Fruit fly (Drosophila melanogaster): ENCODE measurements around the gene CG5149.

CG5149 gene

dm6 chr2L:7426326-7427066 lies 38.4 kb upstream of the CG5149 start, which contains the start of gene muc (continued):
- no peak for TF ChIP-seq CG4854 (GFP tag; optimal IDR thresholded peaks at IDR 0.05)
- peak; percentile 33 for TF ChIP-seq Abd-B (GFP tag; optimal IDR thresholded peaks at IDR 0.05)
- TF ChIP-seq lmd (GFP tag; IDR thresholded peaks at IDR 0.05): peak; percentile 40
- TF ChIP-seq CG7745 (tag; optimal IDR thresholded peaks at IDR 0.05): no peak
- TF ChIP-seq CG9215 (GFP tag; IDR thresholded peaks at IDR 0.05): 0 out of 2 replicates have a peak, but pooled peaks have one; percentile 24
- TF ChIP-seq Kr (GFP tag; optimal IDR thresholded peaks at IDR 0.05): no peak
- TF ChIP-seq bowl (GFP tag; IDR thresholded peaks at IDR 0.05): no peak
- TF ChIP-seq dysf (GFP tag; IDR thresholded peaks at IDR 0.05): peak; percentile 43; the same call in 2 of the 3 replicates
- peak; percentile 41 for TF ChIP-seq slou (GFP tag; optimal IDR thresholded peaks at IDR 0.05)
- peak; percentile 20 for TF ChIP-seq CG4820 (GFP tag; optimal IDR thresholded peaks at IDR 0.05)
- TF ChIP-seq sob (GFP tag; IDR thresholded peaks at IDR 0.05): peak; percentile 47; the same call in 1 of the 2 replicates
- TF ChIP-seq CG31441 (GFP tag; IDR thresholded peaks at IDR 0.05): peak; percentile 52
- TF ChIP-seq tin (GFP tag; optimal IDR thresholded peaks at IDR 0.05): peak; percentile 49
- peak; percentile 11 for TF ChIP-seq CG9727 (GFP tag; optimal IDR thresholded peaks at IDR 0.05)
- no peak for TF ChIP-seq CG3838 (GFP tag; optimal IDR thresholded peaks at IDR 0.05)
- TF ChIP-seq E2f2 (GFP tag; IDR thresholded peaks at IDR 0.05): peak; percentile 60
- no peak for TF ChIP-seq dm (GFP tag; optimal IDR thresholded peaks at IDR 0.05)
- no peak for TF ChIP-seq CG2202 (tag; optimal IDR thresholded peaks at IDR 0.05)
- peak; percentile 29 for TF ChIP-seq CG18262 (tag; optimal IDR thresholded peaks at IDR 0.05)
- no peak for TF ChIP-seq CG10959 (GFP tag; IDR thresholded peaks at IDR 0.05)
- peak; percentile 58; the same call in 1 of the 3 replicates for TF ChIP-seq Opbp (GFP tag; IDR thresholded peaks at IDR 0.05; ENCODE audit: partially characterized antibody)
- no peak for TF ChIP-seq btn (GFP tag; optimal IDR thresholded peaks at IDR 0.05)
- no peak for TF ChIP-seq danr (GFP tag; IDR thresholded peaks at IDR 0.05)
- peak in 1 of 2 experiments; percentile 67 for TF ChIP-seq Eip74EF (GFP tag; optimal IDR thresholded peaks at IDR 0.05)
- TF ChIP-seq Ssrp (tag; optimal IDR thresholded peaks at IDR 0.05): peak; percentile 39
- no peak for TF ChIP-seq zen2 (GFP tag; IDR thresholded peaks at IDR 0.05; ENCODE audit: partially characterized antibody)
- TF ChIP-seq cwo (GFP tag; optimal IDR thresholded peaks at IDR 0.05): no peak
- peak; percentile 10 for TF ChIP-seq maf-S (GFP tag; optimal IDR thresholded peaks at IDR 0.05)
- TF ChIP-seq CG6254 (GFP tag; optimal IDR thresholded peaks at IDR 0.05): no peak
- TF ChIP-seq hb (GFP tag; IDR thresholded peaks at IDR 0.05; ENCODE audit: partially characterized antibody): peak; percentile 22; the same call in 1 of the 3 replicates
- TF ChIP-seq CG8089 (GFP tag; optimal IDR thresholded peaks at IDR 0.05): no peak
- TF ChIP-seq Xbp1 (GFP tag; optimal IDR thresholded peaks at IDR 0.05): peak; percentile 54
- TF ChIP-seq CG4404 (GFP tag; IDR thresholded peaks at IDR 0.05): no peak
- TF ChIP-seq CG8924 (tag; optimal IDR thresholded peaks at IDR 0.05): peak; percentile 41
- TF ChIP-seq nmo (GFP tag; optimal IDR thresholded peaks at IDR 0.05): peak; percentile 65
- TF ChIP-seq h (optimal IDR thresholded peaks at IDR 0.05): no peak
- no peak for TF ChIP-seq chinmo (GFP tag; IDR thresholded peaks at IDR 0.05; ENCODE audit: partially characterized antibody)
- TF ChIP-seq BEAF-32 (GFP tag; optimal IDR thresholded peaks at IDR 0.05): peak; percentile 86
- TF ChIP-seq HLH54F (GFP tag; optimal IDR thresholded peaks at IDR 0.05): peak; percentile 19
- TF ChIP-seq CG9437 (GFP tag; optimal IDR thresholded peaks at IDR 0.05): peak; percentile 61
- TF ChIP-seq CG7556 (GFP tag; optimal IDR thresholded peaks at IDR 0.05): no peak
- peak; percentile 41 for TF ChIP-seq shn (GFP tag; optimal IDR thresholded peaks at IDR 0.05)
- TF ChIP-seq knrl (GFP tag; IDR thresholded peaks at IDR 0.05; ENCODE audit: partially characterized antibody): peak; percentile 71
- no peak for TF ChIP-seq CG32767 (GFP tag; IDR thresholded peaks at IDR 0.05)
- peak; percentile 52 for TF ChIP-seq mam (GFP tag; optimal IDR thresholded peaks at IDR 0.05)
- no peak for TF ChIP-seq CG7987 (GFP tag; optimal IDR thresholded peaks at IDR 0.05)
- peak; percentile 92 for TF ChIP-seq phol (tag; optimal IDR thresholded peaks at IDR 0.05)
- no peak for TF ChIP-seq CG4707 (GFP tag; optimal IDR thresholded peaks at IDR 0.05)
- no peak for TF ChIP-seq en (GFP tag; optimal IDR thresholded peaks at IDR 0.05)

Measured in whole organism, embryonic.